Fruit fly (Drosophila melanogaster) whole organism, prepupa: Measurements from ENCODE around the gene hry.

ENCODE experiments used
- Blimp-1 ChIP-seq: fragments of 200-800 bp; sonication (Bioruptor generic); optimal IDR thresholded peaks from 3 replicates; lab custom pipeline; 2017; ENCODE audit warnings: missing biosample characterization, missing genetic modification characterization, mild to moderate bottlenecking, moderate library complexity, missing genetic modification reagents
- CG10631 ChIP-seq: fragments of 200-800 bp; sonication (Bioruptor generic); optimal IDR thresholded peaks from 2 replicates; lab custom pipeline; 2016; ENCODE audit warnings: missing biosample characterization, missing genetic modification characterization
- CG10669 ChIP-seq: fragments of 200-800 bp; sonication (Bioruptor generic); optimal IDR thresholded peaks from 3 replicates; lab custom pipeline; 2018; ENCODE audit warnings: missing biosample characterization, mild to moderate bottlenecking, missing genetic modification characterization, moderate library complexity
- CG11294 ChIP-seq: fragments of 200-800 bp; sonication (Bioruptor generic); IDR thresholded peaks from 2 replicates; pipeline ENCODE4 v1.3.6; 2022; ENCODE audit warnings: missing biosample characterization, missing genetic modification characterization
- CG11762 ChIP-seq: fragments of 200-800 bp; sonication (Bioruptor generic); optimal IDR thresholded peaks from 3 replicates; lab custom pipeline; 2016; ENCODE audit warnings: missing biosample characterization, missing genetic modification characterization; ENCODE audit not compliant: insufficient read depth
- CG11902 ChIP-seq: fragments of 200-800 bp; sonication (Bioruptor generic); optimal IDR thresholded peaks from 3 replicates; lab custom pipeline; 2016; ENCODE audit warnings: missing biosample characterization, missing genetic modification characterization
- CG15336 ChIP-seq: fragments of 200-800 bp; sonication (Bioruptor generic); IDR thresholded peaks from 2 replicates; pipeline ENCODE4 v1.3.6; 2022; ENCODE audit warnings: missing biosample characterization, missing genetic modification characterization
- CG1621 ChIP-seq: fragments of 200-800 bp; sonication (Bioruptor generic); optimal IDR thresholded peaks from 3 replicates; lab custom pipeline; 2018; ENCODE audit warnings: missing biosample characterization, mild to moderate bottlenecking, missing genetic modification characterization
- CG16779 ChIP-seq: fragments of 200-800 bp; sonication (Bioruptor generic); optimal IDR thresholded peaks from 3 replicates; lab custom pipeline; 2017; ENCODE audit warnings: missing biosample characterization, mild to moderate bottlenecking, missing genetic modification characterization
- CG3032 ChIP-seq: fragments of 200-800 bp; optimal IDR thresholded peaks from 2 replicates; lab custom pipeline; 2019; ENCODE audit warnings: missing biosample characterization, mild to moderate bottlenecking, missing genetic modification characterization, moderate library complexity
- CG32006 ChIP-seq: fragments of 200-800 bp; sonication (Bioruptor generic); optimal IDR thresholded peaks from 3 replicates; lab custom pipeline; 2017; ENCODE audit warnings: missing biosample characterization, mild to moderate bottlenecking, missing genetic modification characterization
- CG34406 ChIP-seq: fragments of 200-800 bp; sonication (Bioruptor generic); optimal IDR thresholded peaks from 3 replicates; lab custom pipeline; 2016; ENCODE audit warnings: missing biosample characterization, missing genetic modification characterization
- CG3919 ChIP-seq: fragments of 200-800 bp; sonication (Bioruptor generic); optimal IDR thresholded peaks from 3 replicates; lab custom pipeline; 2016; ENCODE audit warnings: missing biosample characterization, missing genetic modification characterization
- CG4318 ChIP-seq: fragments of 200-800 bp; sonication (Bioruptor generic); optimal IDR thresholded peaks from 3 replicates; lab custom pipeline; 2017; ENCODE audit warnings: missing biosample characterization, mild to moderate bottlenecking, missing genetic modification characterization
- CG6163 ChIP-seq: fragments of 200-800 bp; sonication (Bioruptor generic); IDR thresholded peaks from 3 replicates; pipeline ENCODE4 v1.3.6; 2022; ENCODE audit warnings: missing biosample characterization, missing genetic modification characterization
- CG6276 ChIP-seq: fragments of 200-800 bp; sonication (Bioruptor generic); optimal IDR thresholded peaks from 2 replicates; lab custom pipeline; 2017; ENCODE audit warnings: missing biosample characterization, mild to moderate bottlenecking, missing genetic modification characterization
- CG6808 ChIP-seq: fragments of 200-800 bp; sonication (Bioruptor generic); optimal IDR thresholded peaks from 3 replicates; lab custom pipeline; 2017; ENCODE audit warnings: missing biosample characterization, missing genetic modification characterization, mild to moderate bottlenecking, moderate library complexity, missing genetic modification reagents
- CG6854 ChIP-seq: fragments of 200-800 bp; sonication (Bioruptor generic); optimal IDR thresholded peaks from 2 replicates; lab custom pipeline; 2017; ENCODE audit warnings: missing biosample characterization, mild to moderate bottlenecking, missing genetic modification characterization
- CG7368 ChIP-seq: fragments of 200-800 bp; sonication (Bioruptor generic); optimal IDR thresholded peaks from 3 replicates; lab custom pipeline; 2016; ENCODE audit warnings: missing biosample characterization, missing genetic modification characterization
- CG8119 ChIP-seq: fragments of 200-800 bp; sonication (Bioruptor generic); IDR thresholded peaks from 3 replicates; pipeline ENCODE4 v1.3.6; 2022; ENCODE audit warnings: missing biosample characterization, missing genetic modification characterization
- CG8319 ChIP-seq: fragments of 200-800 bp; sonication (Bioruptor generic); optimal IDR thresholded peaks from 3 replicates; lab custom pipeline; 2016; ENCODE audit warnings: missing biosample characterization, missing genetic modification characterization
- CG8632 ChIP-seq: fragments of 200-800 bp; sonication (Bioruptor generic); optimal IDR thresholded peaks from 3 replicates; lab custom pipeline; 2016; ENCODE audit warnings: missing biosample characterization, missing genetic modification characterization
- Eip75B ChIP-seq: fragments of 200-800 bp; sonication (Bioruptor generic); optimal IDR thresholded peaks from 3 replicates; lab custom pipeline; 2016; ENCODE audit warnings: missing biosample characterization, missing genetic modification characterization
- Eip78C ChIP-seq: fragments of 200-800 bp; sonication (Bioruptor generic); peaks from one replicate; lab custom pipeline; 2016; ENCODE audit warnings: missing biosample characterization, missing genetic modification characterization
- Eip93F ChIP-seq: fragments of 200-800 bp; sonication (Bioruptor generic); optimal IDR thresholded peaks from 2 replicates; lab custom pipeline; 2016; ENCODE audit warnings: missing biosample characterization, mild to moderate bottlenecking, missing genetic modification characterization
- Ets96B ChIP-seq: fragments of 200-800 bp; optimal IDR thresholded peaks from 2 replicates; lab custom pipeline; 2019; ENCODE audit warnings: missing biosample characterization, mild to moderate bottlenecking, missing genetic modification characterization, moderate library complexity
- Gug ChIP-seq: fragments of 200-800 bp; sonication (Bioruptor generic); IDR thresholded peaks from 2 replicates; pipeline ENCODE4 v1.3.6; 2022; ENCODE audit warnings: missing biosample characterization, missing genetic modification characterization
- Hr38 ChIP-seq: sonication (Bioruptor generic); optimal IDR thresholded peaks from 2 replicates; lab custom pipeline; 2016; ENCODE audit warnings: missing biosample characterization, missing genetic modification characterization
- Hr39 ChIP-seq: fragments of 200-800 bp; sonication (Bioruptor generic); optimal IDR thresholded peaks from 2 replicates; lab custom pipeline; 2016; ENCODE audit warnings: missing biosample characterization, missing genetic modification characterization
- Hr4 ChIP-seq: fragments of 200-800 bp; sonication (Bioruptor generic); optimal IDR thresholded peaks from 3 replicates; lab custom pipeline; 2016; ENCODE audit warnings: missing biosample characterization, missing genetic modification characterization
- Lpt ChIP-seq: fragments of 200-800 bp; sonication (Bioruptor generic); optimal IDR thresholded peaks from 3 replicates; lab custom pipeline; 2016; ENCODE audit warnings: missing biosample characterization, missing genetic modification characterization
- Met ChIP-seq: fragments of 200-800 bp; sonication (Bioruptor generic); optimal IDR thresholded peaks from 3 replicates; lab custom pipeline; 2016; ENCODE audit warnings: missing biosample characterization, missing genetic modification characterization
- OdsH ChIP-seq: fragments of 200-800 bp; sonication (Bioruptor generic); optimal IDR thresholded peaks from 3 replicates; lab custom pipeline; 2016; ENCODE audit warnings: missing biosample characterization, missing genetic modification characterization
- Smox ChIP-seq: fragments of 200-800 bp; sonication (Bioruptor generic); optimal IDR thresholded peaks from 3 replicates; lab custom pipeline; 2016; ENCODE audit warnings: missing biosample characterization, missing genetic modification characterization
- Sox102F ChIP-seq: fragments of 200-800 bp; sonication (Bioruptor generic); optimal IDR thresholded peaks from 2 replicates; lab custom pipeline; 2016; ENCODE audit warnings: missing biosample characterization, mild to moderate bottlenecking, missing genetic modification characterization
- Sox14 ChIP-seq: fragments of 200-800 bp; sonication (Bioruptor generic); optimal IDR thresholded peaks from 3 replicates; lab custom pipeline; 2016; ENCODE audit warnings: missing biosample characterization, missing genetic modification characterization
- Sox15 ChIP-seq: fragments of 200-800 bp; sonication (Bioruptor generic); optimal IDR thresholded peaks from 3 replicates; lab custom pipeline; 2016; ENCODE audit warnings: missing biosample characterization, missing genetic modification characterization
- achi ChIP-seq: fragments of 200-800 bp; sonication (Bioruptor generic); optimal IDR thresholded peaks from 3 replicates; lab custom pipeline; 2016; ENCODE audit warnings: missing biosample characterization, missing genetic modification characterization
- acj6 ChIP-seq: fragments of 200-800 bp; sonication (Bioruptor generic); optimal IDR thresholded peaks from 3 replicates; lab custom pipeline; 2016; ENCODE audit warnings: missing biosample characterization, missing genetic modification characterization
- cyc ChIP-seq: fragments of 200-800 bp; sonication (Bioruptor generic); optimal IDR thresholded peaks from 3 replicates; lab custom pipeline; 2016; ENCODE audit warnings: missing biosample characterization, missing genetic modification characterization
- dsx ChIP-seq: fragments of 200-800 bp; optimal IDR thresholded peaks from 3 replicates; lab custom pipeline; 2019; ENCODE audit warnings: missing biosample characterization, mild to moderate bottlenecking, missing genetic modification characterization, moderate library complexity; ENCODE audit not compliant: poor library complexity, severe bottlenecking
- eg ChIP-seq: fragments of 200-800 bp; sonication (Bioruptor generic); IDR thresholded peaks from 3 replicates; pipeline ENCODE4 v1.3.6; 2022; ENCODE audit warnings: missing biosample characterization, missing genetic modification characterization
- esn ChIP-seq: fragments of 200-800 bp; sonication (Bioruptor generic); optimal IDR thresholded peaks from 2 replicates; lab custom pipeline; 2016; ENCODE audit warnings: missing biosample characterization, mild to moderate bottlenecking, missing genetic modification characterization, moderate library complexity
- fkh ChIP-seq: fragments of 200-800 bp; sonication (Bioruptor generic); optimal IDR thresholded peaks from 3 replicates; lab custom pipeline; 2017; ENCODE audit warnings: missing biosample characterization, mild to moderate bottlenecking, missing genetic modification characterization, moderate library complexity
- net ChIP-seq: fragments of 200-800 bp; sonication (Bioruptor generic); optimal IDR thresholded peaks from 3 replicates; lab custom pipeline; 2016; ENCODE audit warnings: missing biosample characterization, missing genetic modification characterization
- pdm3 ChIP-seq: fragments of 200-800 bp; sonication (Bioruptor generic); optimal IDR thresholded peaks from 3 replicates; lab custom pipeline; 2016; ENCODE audit warnings: missing biosample characterization, missing genetic modification characterization
- spab ChIP-seq: fragments of 200-800 bp; sonication (Bioruptor generic); optimal IDR thresholded peaks from 2 replicates; lab custom pipeline; 2017; ENCODE audit warnings: missing biosample characterization, mild to moderate bottlenecking, missing genetic modification characterization, missing genetic modification reagents
- svp ChIP-seq: fragments of 200-800 bp; sonication (Bioruptor generic); peaks from one replicate; lab custom pipeline; 2016; ENCODE audit warnings: missing biosample characterization, missing genetic modification characterization
- topi ChIP-seq: fragments of 200-800 bp; sonication (Bioruptor generic); optimal IDR thresholded peaks from 3 replicates; lab custom pipeline; 2016; ENCODE audit warnings: missing biosample characterization, missing genetic modification characterization
- vri ChIP-seq: fragments of 200-800 bp; sonication (Bioruptor generic); optimal IDR thresholded peaks from 3 replicates; lab custom pipeline; 2016; ENCODE audit warnings: missing biosample characterization, mild to moderate bottlenecking, missing genetic modification characterization

hry gene

dm6 chr3L:8686646-8687045 is 11.1 kb downstream of the hry start:
- no peak for TF ChIP-seq Blimp-1 (GFP tag; lab: Kevin White, UChicago)
- no peak for TF ChIP-seq CG3032
- TF ChIP-seq CG6276 (GFP tag; lab: Kevin White, UChicago) = no peak
- no peak for TF ChIP-seq CG16779 (tag; lab: Kevin White, UChicago)
- no peak for TF ChIP-seq spab (GFP tag; lab: Kevin White, UChicago)
- no peak for TF ChIP-seq CG10631 (GFP tag; lab: Kevin White, UChicago)
- no peak for TF ChIP-seq fkh (GFP tag; lab: Kevin White, UChicago)
- TF ChIP-seq Sox14 = no peak
- no peak for TF ChIP-seq Eip93F (GFP tag; lab: Kevin White, UChicago)
- TF ChIP-seq CG15336 = no peak
- TF ChIP-seq CG6808 = no peak
- no peak for TF ChIP-seq Sox15 (GFP tag; lab: Kevin White, UChicago)
- no peak for TF ChIP-seq topi (GFP tag; lab: Kevin White, UChicago)
- no peak for TF ChIP-seq CG8119
- no peak for TF ChIP-seq CG7368 (GFP tag; lab: Kevin White, UChicago)

- peak; percentile 87 for TF ChIP-seq svp (GFP tag; lab: Kevin White, UChicago)
- TF ChIP-seq Hr4 (GFP tag; lab: Kevin White, UChicago) = no peak
- no peak for TF ChIP-seq OdsH (GFP tag; lab: Kevin White, UChicago)
- TF ChIP-seq Met (GFP tag; lab: Kevin White, UChicago) = no peak
- no peak for TF ChIP-seq CG32006 (GFP tag; lab: Kevin White, UChicago)
- no peak for TF ChIP-seq CG34406 (GFP tag; lab: Kevin White, UChicago)
- TF ChIP-seq CG6808 = no peak
- TF ChIP-seq CG8632 (GFP tag; lab: Kevin White, UChicago) = peak; percentile 13
- no peak for TF ChIP-seq Gug (GFP tag; lab: Robert Waterston, UW)
- TF ChIP-seq Sox14 = no peak
- no peak for TF ChIP-seq CG6276 (GFP tag; lab: Kevin White, UChicago)
- TF ChIP-seq Hr38 = no peak
- TF ChIP-seq Blimp-1 (GFP tag; lab: Kevin White, UChicago) = no peak
- TF ChIP-seq Ets96B = no peak
- no peak; the same call in 2 of the 3 replicates for TF ChIP-seq CG6163 (GFP tag; lab: Robert Waterston, UW)
- TF ChIP-seq CG6854 = peak; percentile 0
- TF ChIP-seq net (GFP tag; lab: Kevin White, UChicago) = no peak
- no peak for TF ChIP-seq Lpt
- TF ChIP-seq Eip78C (GFP tag; lab: Kevin White, UChicago) = peak; percentile 67
- no peak for TF ChIP-seq CG11294 (GFP tag; lab: Robert Waterston, UW)
- no peak for TF ChIP-seq Eip93F (GFP tag; lab: Kevin White, UChicago)
- TF ChIP-seq CG8319 (GFP tag; lab: Kevin White, UChicago) = no peak
- no peak for TF ChIP-seq Hr39 (GFP tag; lab: Kevin White, UChicago)
- TF ChIP-seq Sox15 (GFP tag; lab: Kevin White, UChicago) = no peak
- no peak for TF ChIP-seq pdm3 (GFP tag; lab: Kevin White, UChicago)
- no peak for TF ChIP-seq CG3919
- no peak for TF ChIP-seq CG10669 (GFP tag; lab: Kevin White, UChicago)
- no peak for TF ChIP-seq achi (GFP tag; lab: Kevin White, UChicago)
- no peak for TF ChIP-seq CG3032
- TF ChIP-seq CG4318 = no peak
- TF ChIP-seq Sox102F = peak; percentile 20
- peak; percentile 39 for TF ChIP-seq fkh (GFP tag; lab: Kevin White, UChicago)
- TF ChIP-seq dsx = no peak
- TF ChIP-seq CG1621 (tag; lab: Kevin White, UChicago) = no peak
- no peak for TF ChIP-seq CG11902 (GFP tag; lab: Kevin White, UChicago)
- TF ChIP-seq esn (GFP tag; lab: Kevin White, UChicago) = peak; percentile 9
- no peak for TF ChIP-seq Eip75B (GFP tag; lab: Kevin White, UChicago)
- TF ChIP-seq acj6 (GFP tag; lab: Kevin White, UChicago) = no peak
- peak; percentile 68 for TF ChIP-seq vri (GFP tag; lab: Kevin White, UChicago)
- TF ChIP-seq topi (GFP tag; lab: Kevin White, UChicago) = no peak
- TF ChIP-seq eg (GFP tag; lab: Robert Waterston, UW) = no peak
- TF ChIP-seq Smox (GFP tag; lab: Kevin White, UChicago) = no peak
- TF ChIP-seq CG11762 (GFP tag; lab: Kevin White, UChicago) = no peak
- TF ChIP-seq cyc (GFP tag; lab: Kevin White, UChicago) = no peak
Measured at dm6 chr3L:8688694-8689291, 13.2 kb downstream of the hry start.
